Fruit fly (Drosophila melanogaster): ENCODE measurements around the gene lost.

The lost gene

DNA sequence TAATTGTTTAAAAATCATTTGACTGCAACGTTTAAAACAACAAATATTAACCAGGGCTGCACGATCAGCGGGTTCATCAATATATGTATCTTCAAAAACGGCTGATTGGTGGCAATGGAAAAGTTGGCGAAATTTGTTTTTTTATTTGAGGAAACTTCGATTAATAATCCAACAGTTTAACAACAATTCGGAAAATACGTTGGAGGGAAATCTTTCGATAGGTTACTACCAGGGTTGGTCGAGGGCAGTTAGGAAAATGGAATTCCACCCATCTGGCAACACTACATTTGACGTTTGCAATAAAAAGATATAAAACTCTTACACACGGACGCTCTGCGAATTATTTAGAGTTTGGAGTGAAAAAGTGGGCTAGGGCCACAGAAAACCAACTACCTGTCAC is 34.2 kb downstream of the lost start, which contains the start of the genes Lipt2 and CG14650 (continued):
- TF ChIP-seq jumu (GFP tag; optimal IDR thresholded peaks at IDR 0.05): peak; percentile 68
- TF ChIP-seq CG2120 (GFP tag; optimal IDR thresholded peaks at IDR 0.05): peak; percentile 77
- peak; percentile 79 for TF ChIP-seq mam (GFP tag; optimal IDR thresholded peaks at IDR 0.05)
- TF ChIP-seq CG1529 (GFP tag; optimal IDR thresholded peaks at IDR 0.05): no peak
- no peak for TF ChIP-seq Blimp-1 (GFP tag; optimal IDR thresholded peaks at IDR 0.05)
- TF ChIP-seq CG15011 (GFP tag; optimal IDR thresholded peaks at IDR 0.05): no peak
- TF ChIP-seq sna (GFP tag; IDR thresholded peaks at IDR 0.05; ENCODE audit: partially characterized antibody): peak; percentile 46
- peak; percentile 75 for TF ChIP-seq Xbp1 (GFP tag; optimal IDR thresholded peaks at IDR 0.05)
- TF ChIP-seq B-H2 (GFP tag; optimal IDR thresholded peaks at IDR 0.05): peak; percentile 68
- TF ChIP-seq tx (GFP tag; optimal IDR thresholded peaks at IDR 0.05): peak; percentile 53
- no peak for TF ChIP-seq CG6683 (GFP tag; optimal IDR thresholded peaks at IDR 0.05)
- peak; percentile 14 for TF ChIP-seq sima (GFP tag; optimal IDR thresholded peaks at IDR 0.05)
- no peak for TF ChIP-seq CG17802 (tag; optimal IDR thresholded peaks at IDR 0.05)
- peak; percentile 41 for TF ChIP-seq Bteb2 (GFP tag; optimal IDR thresholded peaks at IDR 0.05)
- TF ChIP-seq CG12391 (tag; optimal IDR thresholded peaks at IDR 0.05): peak; percentile 73
- TF ChIP-seq gt (GFP tag; IDR thresholded peaks at IDR 0.05): no peak
- peak; percentile 45 for TF ChIP-seq bigmax (GFP tag; optimal IDR thresholded peaks at IDR 0.05)
- peak; percentile 56 for TF ChIP-seq pho (GFP tag; optimal IDR thresholded peaks at IDR 0.05)
- peak; percentile 45 for TF ChIP-seq zen (tag; optimal IDR thresholded peaks at IDR 0.05)
- TF ChIP-seq CG1647 (GFP tag; optimal IDR thresholded peaks at IDR 0.05): peak; percentile 37
- peak; percentile 69 for TF ChIP-seq CG12155 (GFP tag; optimal IDR thresholded peaks at IDR 0.05)
- TF ChIP-seq Mad (GFP tag; optimal IDR thresholded peaks at IDR 0.05): peak; percentile 27
- no peak for TF ChIP-seq Drgx (GFP tag; IDR thresholded peaks at IDR 0.05)
- peak; percentile 52 for TF ChIP-seq CG17186 (GFP tag; optimal IDR thresholded peaks at IDR 0.05)
- no peak for TF ChIP-seq CG2875 (GFP tag; optimal IDR thresholded peaks at IDR 0.05)
- TF ChIP-seq p53 (GFP tag; optimal IDR thresholded peaks at IDR 0.05): peak; percentile 8
- peak; percentile 74 for TF ChIP-seq CG15514 (GFP tag; optimal IDR thresholded peaks at IDR 0.05)
- no peak for TF ChIP-seq ham (GFP tag; IDR thresholded peaks at IDR 0.05)
- TF ChIP-seq Scr (GFP tag; IDR thresholded peaks at IDR 0.05; ENCODE audit: partially characterized antibody): peak; percentile 68
- TF ChIP-seq CG4820 (GFP tag; optimal IDR thresholded peaks at IDR 0.05): peak; percentile 20
- 0 out of 3 replicates have a peak, but pooled peaks have one; percentile 38 for TF ChIP-seq otp (GFP tag; IDR thresholded peaks at IDR 0.05)
- peak; percentile 79 for TF ChIP-seq CG30020 (tag; optimal IDR thresholded peaks at IDR 0.05)
- no peak for TF ChIP-seq wek (GFP tag; optimal IDR thresholded peaks at IDR 0.05)
- peak; percentile 65 for TF ChIP-seq stwl (tag; optimal IDR thresholded peaks at IDR 0.05)
- peak; percentile 60 to 61 for TF ChIP-seq dpn (GFP tag; optimal IDR thresholded peaks at IDR 0.05)
- TF ChIP-seq Hr78 (GFP tag; optimal IDR thresholded peaks at IDR 0.05): peak in 1 of 2 experiments; percentile 81
- 0 out of 2 replicates have a peak, but pooled peaks have one; percentile 18 for TF ChIP-seq CG42726 (GFP tag; IDR thresholded peaks at IDR 0.05; ENCODE audit: partially characterized antibody)
- peak; percentile 73 for TF ChIP-seq NC2β (GFP tag; optimal IDR thresholded peaks at IDR 0.05)
- TF ChIP-seq slou (GFP tag; optimal IDR thresholded peaks at IDR 0.05): no peak
- TF ChIP-seq Trl (optimal IDR thresholded peaks at IDR 0.05): no peak
- TF ChIP-seq Trl (GFP tag; optimal IDR thresholded peaks at IDR 0.05): peak; percentile 81
- TF ChIP-seq Dad (GFP tag; optimal IDR thresholded peaks at IDR 0.05): peak; percentile 48
- peak; percentile 76 for TF ChIP-seq HLH54F (GFP tag; optimal IDR thresholded peaks at IDR 0.05)
- peak in 1 of 2 experiments; percentile 58 for TF ChIP-seq tll (GFP tag; optimal IDR thresholded peaks at IDR 0.05)
- peak; percentile 66 for TF ChIP-seq CG13775 (GFP tag; optimal IDR thresholded peaks at IDR 0.05)
- no peak for TF ChIP-seq Oli (tag; optimal IDR thresholded peaks at IDR 0.05)
- TF ChIP-seq ssp (GFP tag; IDR thresholded peaks at IDR 0.05): no peak

Data from whole organism, embryonic.